Worm (Caenorhabditis elegans): ENCODE measurements around the gene erl-1.

DNA sequence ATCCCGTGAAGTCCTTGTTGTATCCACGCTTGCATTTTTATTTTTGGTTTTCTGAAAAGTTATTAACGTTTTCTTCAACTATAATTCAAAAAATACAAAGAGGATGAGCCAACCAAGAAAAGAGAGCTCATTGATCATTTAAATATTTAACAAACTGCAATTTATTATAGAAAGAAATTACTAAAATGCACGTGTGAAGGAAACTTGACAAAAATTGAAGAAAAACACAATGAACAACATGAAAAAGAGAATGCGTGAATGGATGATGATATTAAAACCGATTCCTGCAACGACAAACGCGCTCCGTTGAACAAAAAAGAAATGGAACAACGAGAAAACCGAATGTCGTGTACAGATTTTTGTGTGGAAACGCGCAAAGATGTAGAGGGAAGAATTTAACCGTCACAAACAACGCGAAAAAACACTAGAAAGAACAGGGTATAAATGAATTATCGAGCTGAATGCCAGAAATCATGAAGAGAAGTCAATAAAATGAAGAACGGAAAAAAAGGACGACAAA lies 43.2 kb downstream of the erl-1 start, which contains the start of gene ufd-1:
- no peak for TF ChIP-seq elt-3 (tag; optimal IDR thresholded peaks at IDR 0.05)
- TF ChIP-seq nhr-71 (tag; optimal IDR thresholded peaks at IDR 0.05): no peak
- peak in 1 of 3 experiments; percentile 42 for TF ChIP-seq dpl-1 (GFP tag; optimal IDR thresholded peaks at IDR 0.05)
- no peak for TF ChIP-seq ceh-82 (tag; optimal IDR thresholded peaks at IDR 0.05)
- TF ChIP-seq unc-62 (GFP tag; optimal IDR thresholded peaks at IDR 0.05): no peak
- no peak for TF ChIP-seq mdl-1 (tag; optimal IDR thresholded peaks at IDR 0.05)
